Fruit fly (Drosophila melanogaster) whole organism, pupa: ENCODE data around the gene CG42471.

ENCODE experiments used
- CG10348 ChIP-seq: fragments of 200-800 bp; sonication (Bioruptor generic); IDR thresholded peaks from 2 replicates; pipeline ENCODE4 v1.3.6; 2022; ENCODE audit warnings: missing biosample characterization, missing genetic modification characterization
- CG12605 ChIP-seq: fragments of 200-800 bp; sonication (Bioruptor generic); IDR thresholded peaks from 2 replicates; pipeline ENCODE4 v1.3.6; 2022; ENCODE audit warnings: missing biosample characterization, missing genetic modification characterization
- CG13204 ChIP-seq: fragments of 200-800 bp; sonication (Bioruptor generic); optimal IDR thresholded peaks from 2 replicates; lab custom pipeline; 2018; ENCODE audit warnings: missing biosample characterization, mild to moderate bottlenecking, missing genetic modification characterization, moderate library complexity
- CG14655 ChIP-seq: fragments of 200-800 bp; sonication (Bioruptor generic); optimal IDR thresholded peaks from 3 replicates; lab custom pipeline; 2017; ENCODE audit warnings: mild to moderate bottlenecking, missing biosample characterization, missing genetic modification reagents, missing genetic modification characterization
- CG15710 ChIP-seq: fragments of 200-800 bp; sonication (Bioruptor generic); optimal IDR thresholded peaks from 2 replicates; lab custom pipeline; 2018; ENCODE audit warnings: missing biosample characterization, mild to moderate bottlenecking, missing genetic modification characterization, moderate library complexity
- CG17806 ChIP-seq: fragments of 200-800 bp; sonication (Bioruptor generic); optimal IDR thresholded peaks from 2 replicates; lab custom pipeline; 2018; ENCODE audit warnings: missing biosample characterization, mild to moderate bottlenecking, missing genetic modification characterization, moderate library complexity
- CG32121 ChIP-seq: fragments of 200-800 bp; sonication (Bioruptor generic); IDR thresholded peaks from 2 replicates; pipeline ENCODE4 v1.3.6; 2022; ENCODE audit warnings: missing biosample characterization, missing genetic modification characterization
- CG34367 ChIP-seq: fragments of 200-800 bp; sonication (Bioruptor generic); optimal IDR thresholded peaks from 2 replicates; lab custom pipeline; 2018; ENCODE audit warnings: missing biosample characterization, mild to moderate bottlenecking, missing genetic modification characterization
- CG4496 ChIP-seq: fragments of 200-800 bp; sonication (Bioruptor generic); IDR thresholded peaks from 3 replicates; pipeline ENCODE4 v1.3.6; 2022; ENCODE audit warnings: missing biosample characterization, missing genetic modification characterization
- CG8159 ChIP-seq: fragments of 200-800 bp; sonication (Bioruptor generic); optimal IDR thresholded peaks from 3 replicates; lab custom pipeline; 2018; ENCODE audit warnings: missing biosample characterization, mild to moderate bottlenecking, missing genetic modification characterization, moderate library complexity
- CG8301 ChIP-seq: fragments of 200-800 bp; sonication (Bioruptor generic); optimal IDR thresholded peaks from 2 replicates; lab custom pipeline; 2018; ENCODE audit warnings: missing biosample characterization, mild to moderate bottlenecking, missing genetic modification characterization
- CG9948 ChIP-seq: fragments of 200-800 bp; sonication (Bioruptor generic); optimal IDR thresholded peaks from 2 replicates; lab custom pipeline; 2018; ENCODE audit warnings: missing biosample characterization, mild to moderate bottlenecking, missing genetic modification characterization, moderate library complexity
- D1 ChIP-seq: fragments of 200-800 bp; sonication (Bioruptor generic); optimal IDR thresholded peaks from 2 replicates; lab custom pipeline; 2018; ENCODE audit warnings: missing biosample characterization, mild to moderate bottlenecking, missing genetic modification characterization, moderate library complexity
- EcR ChIP-seq: fragments of 200-800 bp; sonication (Bioruptor generic); optimal IDR thresholded peaks from 3 replicates; lab custom pipeline; 2019; ENCODE audit warnings: missing biosample characterization, missing genetic modification characterization, mild to moderate bottlenecking, moderate library complexity, missing genetic modification reagents
- Ets98B ChIP-seq: fragments of 200-800 bp; sonication (Bioruptor generic); IDR thresholded peaks from 2 replicates; pipeline ENCODE4 v1.3.6; 2022; ENCODE audit warnings: missing biosample characterization, missing genetic modification characterization
- Pif1A ChIP-seq: fragments of 200-800 bp; sonication (Bioruptor generic); optimal IDR thresholded peaks from 3 replicates; lab custom pipeline; 2016; ENCODE audit warnings: missing biosample characterization, missing genetic modification characterization
- Pif1B ChIP-seq: fragments of 200-800 bp; sonication (Bioruptor generic); optimal IDR thresholded peaks from 3 replicates; lab custom pipeline; 2016; ENCODE audit warnings: missing biosample characterization, missing genetic modification characterization
- Snoo ChIP-seq: fragments of 200-800 bp; sonication (Bioruptor generic); optimal IDR thresholded peaks from 3 replicates; lab custom pipeline; 2017; ENCODE audit warnings: missing biosample characterization, mild to moderate bottlenecking, missing genetic modification characterization, inconsistent platforms
- fd96Ca ChIP-seq: fragments of 200-800 bp; sonication (Bioruptor generic); IDR thresholded peaks from 3 replicates; pipeline ENCODE4 v1.3.6; 2022; ENCODE audit warnings: missing biosample characterization, missing genetic modification characterization
- gl ChIP-seq: fragments of 200-800 bp; sonication (Bioruptor generic); optimal IDR thresholded peaks from 2 replicates; lab custom pipeline; 2018; ENCODE audit warnings: missing biosample characterization, mild to moderate bottlenecking, missing genetic modification characterization
- rn ChIP-seq: fragments of 200-800 bp; sonication (Bioruptor generic); IDR thresholded peaks from 2 replicates; pipeline ENCODE4 v1.3.6; 2022; ENCODE audit warnings: missing biosample characterization, missing genetic modification characterization

CG42471 gene

dm6 chr2L:11753922-11754321 is at the start of gene CG42471:
CG42471 (minus strand) TSS chr2L:11754022.
- no peak for TF ChIP-seq CG13204 (GFP tag; lab: Kevin White, UChicago)
- TF ChIP-seq Snoo (tag; lab: Kevin White, UChicago), result no peak
- no peak for TF ChIP-seq CG34367 (tag; lab: Kevin White, UChicago)
- no peak for TF ChIP-seq Ets98B
- TF ChIP-seq CG32121 (GFP tag; lab: Robert Waterston, UW), result no peak
- no peak for TF ChIP-seq Pif1A
- no peak for TF ChIP-seq CG14655 (GFP tag; lab: Kevin White, UChicago)
- TF ChIP-seq CG8301 (tag; lab: Kevin White, UChicago), result no peak
- TF ChIP-seq gl, result no peak
- TF ChIP-seq D1 (tag; lab: Kevin White, UChicago), result no peak
- no peak for TF ChIP-seq CG9948 (tag; lab: Kevin White, UChicago)
- TF ChIP-seq CG15710 (tag; lab: Kevin White, UChicago), result no peak

- TF ChIP-seq CG10348 (GFP tag; lab: Robert Waterston, UW) (no peak), CG8301 (tag; lab: Kevin White, UChicago) (no peak), CG12605 (GFP tag; lab: Robert Waterston, UW) (no peak), CG32121 (GFP tag; lab: Robert Waterston, UW) (no peak), CG13204 (GFP tag; lab: Kevin White, UChicago) (no peak), CG8159 (tag; lab: Kevin White, UChicago) (no peak), EcR (GFP tag; lab: Kevin White, UChicago) (no peak), gl (no peak), CG34367 (tag; lab: Kevin White, UChicago) (no peak), CG4496 (no peak), Pif1B (GFP tag; lab: Kevin White, UChicago) (no peak), D1 (tag; lab: Kevin White, UChicago) (no peak), rn (GFP tag; lab: Robert Waterston, UW) (no peak), CG9948 (tag; lab: Kevin White, UChicago) (no peak), Snoo (tag; lab: Kevin White, UChicago) (no peak), CG14655 (GFP tag; lab: Kevin White, UChicago) (no peak), CG15710 (tag; lab: Kevin White, UChicago) (no peak), Pif1A (no peak)
Observed at dm6 chr2L:11797127-11797526, 43.3 kb upstream of the CG42471 start.

dm6 chr2L:11793986-11794385 is 40.2 kb upstream of the CG42471 start, which contains the start of gene CG14937:
CG14937 (minus strand) TSS chr2L:11794086.
- no peak for TF ChIP-seq rn (GFP tag; lab: Robert Waterston, UW)
- TF ChIP-seq CG17806, result no peak
- TF ChIP-seq CG4496, result no peak
- TF ChIP-seq CG10348 (GFP tag; lab: Robert Waterston, UW), result no peak
- no peak for TF ChIP-seq fd96Ca (GFP tag; lab: Robert Waterston, UW)
- no peak for TF ChIP-seq CG8159 (tag; lab: Kevin White, UChicago)
- no peak for TF ChIP-seq Ets98B
- no peak for TF ChIP-seq CG14655 (GFP tag; lab: Kevin White, UChicago)
- no peak for TF ChIP-seq CG34367 (tag; lab: Kevin White, UChicago)
- TF ChIP-seq D1 (tag; lab: Kevin White, UChicago), result no peak
- TF ChIP-seq CG12605 (GFP tag; lab: Robert Waterston, UW), result no peak
- TF ChIP-seq Snoo (tag; lab: Kevin White, UChicago), result no peak
- no peak for TF ChIP-seq CG8301 (tag; lab: Kevin White, UChicago)

- TF ChIP-seq CG14655 (GFP tag; lab: Kevin White, UChicago), result no peak
- TF ChIP-seq CG12605 (GFP tag; lab: Robert Waterston, UW), result no peak
- TF ChIP-seq gl, result no peak
Observed at dm6 chr2L:11792265-11792664, 38.4 kb upstream of the CG42471 start, which contains the start of gene Tsp33B. Tsp33B (minus strand) TSS chr2L:11792365.

- no peak for TF ChIP-seq gl
- TF ChIP-seq CG8159 (tag; lab: Kevin White, UChicago), result no peak
- TF ChIP-seq fd96Ca (GFP tag; lab: Robert Waterston, UW), result no peak
- no peak for TF ChIP-seq CG15710 (tag; lab: Kevin White, UChicago)
- TF ChIP-seq, all 21 proteins: peak for 0
Observed at dm6 chr2L:11789690-11790089, 35.9 kb upstream of the CG42471 start, which contains the start of gene CG14932. CG14932 (plus strand) TSS chr2L:11789919.

dm6 chr2L:11788034-11788433 is 34.2 kb upstream of the CG42471 start, which contains the start of gene CG14931:
CG14931 (plus strand) TSS chr2L:11788334.
- TF ChIP-seq CG14655 (GFP tag; lab: Kevin White, UChicago) (no peak), CG34367 (tag; lab: Kevin White, UChicago) (no peak), CG9948 (tag; lab: Kevin White, UChicago) (no peak)

dm6 chr2L:11754402-11754801 is 580 bp upstream of the CG42471 start, which contains the start of gene Sfp33A1:
Sfp33A1 (minus strand) TSS chr2L:11754502.
- no peak for TF ChIP-seq CG34367 (tag; lab: Kevin White, UChicago)
- TF ChIP-seq rn (GFP tag; lab: Robert Waterston, UW), result no peak
- TF ChIP-seq CG9948 (tag; lab: Kevin White, UChicago), result no peak
- TF ChIP-seq CG13204 (GFP tag; lab: Kevin White, UChicago), result no peak
- TF ChIP-seq Pif1A, result no peak
- TF ChIP-seq gl, result no peak
- TF ChIP-seq D1 (tag; lab: Kevin White, UChicago), result no peak
- TF ChIP-seq Snoo (tag; lab: Kevin White, UChicago), result no peak
- no peak for TF ChIP-seq CG10348 (GFP tag; lab: Robert Waterston, UW)
- no peak for TF ChIP-seq CG17806
- TF ChIP-seq CG8159 (tag; lab: Kevin White, UChicago), result no peak
- TF ChIP-seq CG12605 (GFP tag; lab: Robert Waterston, UW), result no peak
- no peak for TF ChIP-seq CG4496
- no peak for TF ChIP-seq EcR (GFP tag; lab: Kevin White, UChicago)
- no peak for TF ChIP-seq Ets98B
- no peak for TF ChIP-seq fd96Ca (GFP tag; lab: Robert Waterston, UW)
- TF ChIP-seq CG15710 (tag; lab: Kevin White, UChicago), result no peak
